Worm (Caenorhabditis elegans): Measurements from ENCODE around the gene C05B5.1.

DNA sequence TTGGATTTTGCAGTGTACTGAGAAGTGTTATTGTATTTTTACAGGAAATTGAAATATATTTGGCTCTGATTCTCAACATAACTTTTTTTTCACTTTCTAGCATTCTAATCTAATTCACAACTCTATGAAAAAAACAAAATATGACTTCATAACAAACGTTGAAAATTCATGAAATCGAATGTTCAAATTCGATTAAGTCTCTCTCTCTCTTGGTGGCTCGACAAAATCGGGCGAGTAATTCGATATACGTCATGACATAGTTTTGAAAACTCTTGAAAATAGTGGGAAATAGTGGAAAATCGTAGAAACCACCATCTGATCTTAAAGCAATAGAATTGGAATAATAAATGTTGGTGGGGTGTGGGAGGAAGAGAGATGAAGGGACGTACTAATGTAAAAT is 29.8 kb upstream of the C05B5.1 start:
- TF ChIP-seq tbx-37 (GFP tag; conservative IDR thresholded peaks at IDR 0.05) (no peak), tra-4 (tag; optimal IDR thresholded peaks at IDR 0.05) (no peak), F13C5.2 (tag; optimal IDR thresholded peaks at IDR 0.05) (no peak), aly-1 (tag; optimal IDR thresholded peaks at IDR 0.05) (no peak), sea-1 (GFP tag; conservative IDR thresholded peaks at IDR 0.05) (no peak), flt-1 (GFP tag; IDR thresholded peaks at IDR 0.05) (no peak), ama-1 (optimal IDR thresholded peaks at IDR 0.05) (no peak)
